Worm (Caenorhabditis elegans): ENCODE results near the gene Y57G7A.2.

Gene Y57G7A.2

DNA sequence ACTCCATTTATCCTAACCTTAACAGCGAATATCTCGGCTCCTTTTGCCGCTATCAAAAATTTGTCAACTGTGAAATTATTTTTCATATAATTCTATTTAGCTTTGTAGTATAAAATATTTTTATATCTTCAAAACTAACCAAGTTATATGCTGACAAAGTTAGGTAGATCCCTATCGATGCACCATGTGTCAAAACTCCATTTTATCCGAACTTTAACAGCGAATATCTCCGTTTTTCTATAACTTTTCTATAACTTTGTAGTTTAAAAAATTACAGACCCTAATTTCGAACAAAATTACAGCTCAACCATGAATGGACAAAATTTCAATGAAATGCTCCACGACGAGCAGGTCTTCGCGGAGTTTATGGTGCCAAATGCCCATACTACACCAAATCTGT lies at the start of gene Y57G7A.2:
Gene Y57G7A.2 (plus strand): TSS at position 301 of the 400 bp plus-strand sequence.
- TF ChIP-seq saeg-2 (GFP tag; IDR thresholded peaks at IDR 0.05) (no peak), aha-1 (tag) (peak; percentile 41)

DNA sequence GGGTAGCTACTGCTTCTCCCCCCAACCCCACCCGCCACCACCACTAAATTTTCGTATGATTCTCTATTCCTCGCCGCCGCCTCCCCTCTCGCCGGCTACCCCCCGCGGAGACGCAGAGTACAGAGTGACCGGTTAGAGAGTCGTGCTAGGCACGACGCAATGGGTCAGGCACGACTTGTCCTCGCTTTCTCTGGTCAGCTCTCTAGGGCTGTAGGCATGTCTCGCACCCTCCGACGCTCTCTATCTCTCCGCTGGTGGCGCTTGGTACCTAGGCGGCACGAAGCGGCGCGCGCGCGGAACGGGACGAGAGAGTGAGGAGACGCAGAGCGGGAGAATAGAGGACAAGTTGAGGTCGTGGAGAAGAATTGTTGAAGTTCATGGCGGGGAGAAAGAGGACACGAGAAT lies 49.0 kb upstream of the Y57G7A.2 start:
- TF ChIP-seq lin-39 (tag; optimal IDR thresholded peaks at IDR 0.05) (no peak), ceh-28 (tag; optimal IDR thresholded peaks at IDR 0.05) (peak; percentile 60), aha-1 (tag) (peak; percentile 99), ceh-32 (tag; optimal IDR thresholded peaks at IDR 0.05; ENCODE audit: poor library complexity) (no peak), nhr-48 (tag; optimal IDR thresholded peaks at IDR 0.05) (peak; percentile 97), nhr-10 (tag; optimal IDR thresholded peaks at IDR 0.05) (no peak), gei-8 (GFP tag; optimal IDR thresholded peaks at IDR 0.05) (peak; percentile 53), arid-1 (GFP tag; conservative IDR thresholded peaks at IDR 0.05) (peak; percentile 63), madf-5 (GFP tag; IDR thresholded peaks at IDR 0.05) (peak; percentile 24 to 87; a peak in 2 of 4 replicates), duxl-1 (tag; optimal IDR thresholded peaks at IDR 0.05; ENCODE audit: poor library complexity) (peak; percentile 81), nhr-76 (tag; optimal IDR thresholded peaks at IDR 0.05) (no peak), egl-27 (tag; optimal IDR thresholded peaks at IDR 0.05) (no peak), ama-1 (optimal IDR thresholded peaks at IDR 0.05) (no peak), spr-1 (tag; optimal IDR thresholded peaks at IDR 0.05) (peak; percentile 85), php-3 (GFP tag; IDR thresholded peaks at IDR 0.05) (no peak), ZK546.5 (tag; optimal IDR thresholded peaks at IDR 0.05) (no peak), aly-2 (tag; optimal IDR thresholded peaks at IDR 0.05) (no peak), ceh-62 (tag; optimal IDR thresholded peaks at IDR 0.05) (no peak), hlh-11 (tag; optimal IDR thresholded peaks at IDR 0.05) (peak; percentile 99), lin-15B (tag; optimal IDR thresholded peaks at IDR 0.05) (no peak), lin-38 (GFP tag; IDR thresholded peaks at IDR 0.05) (peak; percentile 61), daf-19 (GFP tag; conservative IDR thresholded peaks at IDR 0.05) (no peak), hif-1 (tag; optimal IDR thresholded peaks at IDR 0.05) (peak in 1 of 2 experiments; percentile 84), mdl-1 (tag; optimal IDR thresholded peaks at IDR 0.05) (peak; percentile 94 to 95), sdz-12 (GFP tag; optimal IDR thresholded peaks at IDR 0.05) (no peak), ztf-11 (tag; optimal IDR thresholded peaks at IDR 0.05) (no peak), mdt-29 (GFP tag; IDR thresholded peaks at IDR 0.05) (no peak), unc-130 (GFP tag; optimal IDR thresholded peaks at IDR 0.05) (no peak), nhr-28 (tag; optimal IDR thresholded peaks at IDR 0.05) (peak; percentile 70), madf-9 (GFP tag; conservative IDR thresholded peaks at IDR 0.05) (peak; percentile 100), nhr-11 (tag; optimal IDR thresholded peaks at IDR 0.05) (peak; percentile 39), fkh-10 (GFP tag; optimal IDR thresholded peaks at IDR 0.05) (peak; percentile 62), cey-2 (tag; optimal IDR thresholded peaks at IDR 0.05; ENCODE audit: borderline replicate concordance, insufficient read depth) (peak; percentile 35), nhr-77 (tag; optimal IDR thresholded peaks at IDR 0.05) (peak; percentile 53), zip-2 (tag; optimal IDR thresholded peaks at IDR 0.05) (no peak), T26A8.4 (GFP tag; IDR thresholded peaks at IDR 0.05) (peak; percentile 95), saeg-2 (GFP tag; IDR thresholded peaks at IDR 0.05) (peak; percentile 88), mep-1 (tag; optimal IDR thresholded peaks at IDR 0.05) (peak; percentile 85), hlh-30 (tag; optimal IDR thresholded peaks at IDR 0.05; ENCODE audit: insufficient read depth) (peak; percentile 92), D1046.2 (GFP tag; IDR thresholded peaks at IDR 0.05) (no peak), Y5F2A.4 (GFP tag; optimal IDR thresholded peaks at IDR 0.05) (no peak), vab-7 (GFP tag; IDR thresholded peaks at IDR 0.05) (0 out of 2 replicates have a peak, but pooled peaks have one; percentile 34), F49E8.2 (tag; optimal IDR thresholded peaks at IDR 0.05; ENCODE audit: borderline replicate concordance) (no peak), lir-3 (tag; optimal IDR thresholded peaks at IDR 0.05) (peak; percentile 25), zip-11 (GFP tag; IDR thresholded peaks at IDR 0.05) (no peak), F26F4.8 (GFP tag; conservative IDR thresholded peaks at IDR 0.05) (no peak), nhr-41 (GFP tag; IDR thresholded peaks at IDR 0.05) (peak; percentile 86), ztf-7 (tag; optimal IDR thresholded peaks at IDR 0.05) (no peak), F10B5.3 (tag; optimal IDR thresholded peaks at IDR 0.05) (peak; percentile 61), dmd-8 (GFP tag; IDR thresholded peaks at IDR 0.05) (0 out of 2 replicates have a peak, but pooled peaks have one; percentile 30)
